Fruit fly (Drosophila melanogaster): ENCODE data around the gene Elp4.

Gene Elp4

dm6 chr2L:5567103-5567502, 43.2 kb downstream of the Elp4 start (continued):
- TF ChIP-seq CG6854 (GFP tag; optimal IDR thresholded peaks at IDR 0.05) = no peak
- peak; percentile 58 for TF ChIP-seq CG10669 (GFP tag; optimal IDR thresholded peaks at IDR 0.05)
- no peak for TF ChIP-seq Eip93F (GFP tag; optimal IDR thresholded peaks at IDR 0.05)
- peak; percentile 12 to 48 for TF ChIP-seq salr (GFP tag; optimal IDR thresholded peaks at IDR 0.05)
- TF ChIP-seq CG9139 (GFP tag; optimal IDR thresholded peaks at IDR 0.05) = peak; percentile 20
- TF ChIP-seq Ets21C (GFP tag; optimal IDR thresholded peaks at IDR 0.05) = no peak
- no peak for TF ChIP-seq Hr39 (GFP tag; optimal IDR thresholded peaks at IDR 0.05)
- TF ChIP-seq OdsH (GFP tag; optimal IDR thresholded peaks at IDR 0.05) = peak; percentile 46
- TF ChIP-seq vri (GFP tag; optimal IDR thresholded peaks at IDR 0.05) = no peak
- no peak for TF ChIP-seq CG8319 (GFP tag; optimal IDR thresholded peaks at IDR 0.05)
- peak; percentile 50 for TF ChIP-seq CG6276 (GFP tag; optimal IDR thresholded peaks at IDR 0.05)
- no peak for TF ChIP-seq fkh (GFP tag; optimal IDR thresholded peaks at IDR 0.05)
- TF ChIP-seq CG1621 (tag; optimal IDR thresholded peaks at IDR 0.05) = peak; percentile 41
- no peak for TF ChIP-seq Sox102F (GFP tag; optimal IDR thresholded peaks at IDR 0.05)
- peak; percentile 42 for TF ChIP-seq CG8632 (GFP tag; optimal IDR thresholded peaks at IDR 0.05)
- TF ChIP-seq lz (GFP tag; optimal IDR thresholded peaks at IDR 0.05) = no peak
- peak; percentile 37 for TF ChIP-seq achi (GFP tag; optimal IDR thresholded peaks at IDR 0.05)
- peak; percentile 42 for TF ChIP-seq CG34406 (GFP tag; optimal IDR thresholded peaks at IDR 0.05)
- TF ChIP-seq net (GFP tag; optimal IDR thresholded peaks at IDR 0.05) = peak; percentile 15
- no peak for TF ChIP-seq CG4318 (GFP tag; optimal IDR thresholded peaks at IDR 0.05)
- no peak for TF ChIP-seq CG3032 (tag; optimal IDR thresholded peaks at IDR 0.05)

dm6 chr2L:5569503-5569902, 45.6 kb downstream of the Elp4 start:
- peak; percentile 60; the same call in 2 of the 3 replicates for TF ChIP-seq CG8119 (GFP tag; IDR thresholded peaks at IDR 0.05)
- peak; percentile 40 for TF ChIP-seq lz (GFP tag; optimal IDR thresholded peaks at IDR 0.05)
- TF ChIP-seq cyc (GFP tag; optimal IDR thresholded peaks at IDR 0.05) = peak; percentile 29
- TF ChIP-seq Met (GFP tag; optimal IDR thresholded peaks at IDR 0.05) = peak; percentile 40
- peak; percentile 31 for TF ChIP-seq achi (GFP tag; optimal IDR thresholded peaks at IDR 0.05)
- peak; percentile 58 for TF ChIP-seq OdsH (GFP tag; optimal IDR thresholded peaks at IDR 0.05)
- no peak for TF ChIP-seq fkh (GFP tag; optimal IDR thresholded peaks at IDR 0.05)
- no peak for TF ChIP-seq dac (GFP tag; optimal IDR thresholded peaks at IDR 0.05)
- TF ChIP-seq CG9139 (GFP tag; optimal IDR thresholded peaks at IDR 0.05) = peak; percentile 28
- TF ChIP-seq ss (GFP tag; optimal IDR thresholded peaks at IDR 0.05) = no peak
- peak; percentile 33 for TF ChIP-seq CG4318 (GFP tag; optimal IDR thresholded peaks at IDR 0.05)
- TF ChIP-seq CG10669 (GFP tag; optimal IDR thresholded peaks at IDR 0.05) = peak; percentile 42
- TF ChIP-seq CG3919 (GFP tag; optimal IDR thresholded peaks at IDR 0.05) = peak; percentile 49
- TF ChIP-seq CG16779 (tag; optimal IDR thresholded peaks at IDR 0.05) = no peak
- TF ChIP-seq CG6854 (GFP tag; optimal IDR thresholded peaks at IDR 0.05) = no peak
- TF ChIP-seq Smox (GFP tag; optimal IDR thresholded peaks at IDR 0.05) = peak; percentile 37
- peak; percentile 56 for TF ChIP-seq CG31627 (GFP tag; optimal IDR thresholded peaks at IDR 0.05)
- peak; percentile 32 for TF ChIP-seq pdm3 (GFP tag; optimal IDR thresholded peaks at IDR 0.05)
- TF ChIP-seq CG32006 (GFP tag; optimal IDR thresholded peaks at IDR 0.05) = peak; percentile 57
- TF ChIP-seq Sox14 (GFP tag; optimal IDR thresholded peaks at IDR 0.05) = peak; percentile 43
- TF ChIP-seq esn (GFP tag; optimal IDR thresholded peaks at IDR 0.05) = no peak
- peak; percentile 10 for TF ChIP-seq CG11762 (GFP tag; optimal IDR thresholded peaks at IDR 0.05; ENCODE audit: insufficient read depth)
- TF ChIP-seq fd59A (GFP tag; optimal IDR thresholded peaks at IDR 0.05) = peak; percentile 36
- TF ChIP-seq Gug (GFP tag; IDR thresholded peaks at IDR 0.05) = 0 out of 2 replicates have a peak, but pooled peaks have one; percentile 34
- no peak for TF ChIP-seq vri (GFP tag; optimal IDR thresholded peaks at IDR 0.05)
- peak; percentile 45 for TF ChIP-seq dsx (GFP tag; optimal IDR thresholded peaks at IDR 0.05; ENCODE audit: poor library complexity, severe bottlenecking)
- peak; percentile 54 for TF ChIP-seq Hr4 (GFP tag; optimal IDR thresholded peaks at IDR 0.05)
- peak; percentile 15 for TF ChIP-seq Ets21C (GFP tag; optimal IDR thresholded peaks at IDR 0.05)
- TF ChIP-seq CG11902 (GFP tag; optimal IDR thresholded peaks at IDR 0.05) = peak; percentile 26
- TF ChIP-seq Ets96B (tag; optimal IDR thresholded peaks at IDR 0.05) = peak; percentile 54
- TF ChIP-seq Lpt (GFP tag; optimal IDR thresholded peaks at IDR 0.05) = no peak
- TF ChIP-seq Eip93F (GFP tag; optimal IDR thresholded peaks at IDR 0.05) = no peak
- peak; percentile 55; the same call in 2 of the 3 replicates for TF ChIP-seq CG6163 (GFP tag; IDR thresholded peaks at IDR 0.05)
- no peak for TF ChIP-seq Hr38 (GFP tag; optimal IDR thresholded peaks at IDR 0.05)
- TF ChIP-seq Hr39 (GFP tag; optimal IDR thresholded peaks at IDR 0.05) = peak; percentile 56
- peak; percentile 60; the same call in 2 of the 3 replicates for TF ChIP-seq eg (GFP tag; IDR thresholded peaks at IDR 0.05)
- TF ChIP-seq CG6808 (GFP tag; optimal IDR thresholded peaks at IDR 0.05) = peak; percentile 11
- no peak for TF ChIP-seq CG8632 (GFP tag; optimal IDR thresholded peaks at IDR 0.05)
- TF ChIP-seq CG3032 (tag; optimal IDR thresholded peaks at IDR 0.05) = no peak
- TF ChIP-seq Blimp-1 (GFP tag; optimal IDR thresholded peaks at IDR 0.05) = no peak
- TF ChIP-seq svp (GFP tag) = peak; percentile 69
